Fruit fly (Drosophila melanogaster) S2 (cell line): ENCODE results near the gene CG32573.

Source experiments
- CG8478 ChIP-seq: fragments of >200 bp; optimal IDR thresholded peaks from 2 replicates; lab custom pipeline; 2018
- CTCF ChIP-seq, 2 experiments: fragments of >200 bp; optimal IDR thresholded peaks; 2 replicates each; lab custom pipeline; 2018

dm6 chrX:16691440-16691839 lies 40.3 kb downstream of the CG32573 start:
- no peak for TF ChIP-seq CG8478 (lab: Kevin White, UChicago)
- no peak for TF ChIP-seq CTCF (optimal IDR thresholded peaks at IDR 0.05; lab: Kevin White, UChicago)
